Fruit fly (Drosophila melanogaster): ENCODE results near the gene dpr2.

- TF ChIP-seq tj (GFP tag; optimal IDR thresholded peaks at IDR 0.05) = no peak
- TF ChIP-seq Hr96 (GFP tag; optimal IDR thresholded peaks at IDR 0.05) = no peak
These were observed 10.7 kb upstream of the dpr2 start for dm6 chr2L:10974638-10975037.

Measured in whole organism, adult.